Worm (Caenorhabditis elegans): Measurements from ENCODE around the gene R13D11.4.
"Not testable (repeated sequence)": the region's sequence is repeated elsewhere in the genome, so short reads cannot be mapped to it uniquely, and the experiment has no call there.

The R13D11.4 gene

ce11 chrV:813101-813500 is 2.5 kb downstream of the R13D11.4 start, which contains the start of gene R13D11.10:
Gene R13D11.10, minus strand, starts transcription at chrV:813201.
- TF ChIP-seq isw-1 (GFP tag; IDR thresholded peaks at IDR 0.05) = no peak
- no peak for TF ChIP-seq lsy-2 (tag; optimal IDR thresholded peaks at IDR 0.05)
- TF ChIP-seq ztf-11 (tag; optimal IDR thresholded peaks at IDR 0.05) = no peak
- no peak for TF ChIP-seq ceh-8 (GFP tag; optimal IDR thresholded peaks at IDR 0.05)
- TF ChIP-seq nhr-19 (GFP tag; conservative IDR thresholded peaks at IDR 0.05) = no peak
- no peak for TF ChIP-seq pag-3 (tag; optimal IDR thresholded peaks at IDR 0.05; ENCODE audit: borderline replicate concordance, insufficient read depth)
- no peak for TF ChIP-seq snu-23 (GFP tag; optimal IDR thresholded peaks at IDR 0.05)
- no peak for TF ChIP-seq lin-35 (GFP tag; optimal IDR thresholded peaks at IDR 0.05)
- TF ChIP-seq nhr-47 (tag; optimal IDR thresholded peaks at IDR 0.05) = no peak
- TF ChIP-seq unc-86 (tag; optimal IDR thresholded peaks at IDR 0.05) = no peak
- no peak for TF ChIP-seq fkh-10 (GFP tag; optimal IDR thresholded peaks at IDR 0.05)

DNA sequence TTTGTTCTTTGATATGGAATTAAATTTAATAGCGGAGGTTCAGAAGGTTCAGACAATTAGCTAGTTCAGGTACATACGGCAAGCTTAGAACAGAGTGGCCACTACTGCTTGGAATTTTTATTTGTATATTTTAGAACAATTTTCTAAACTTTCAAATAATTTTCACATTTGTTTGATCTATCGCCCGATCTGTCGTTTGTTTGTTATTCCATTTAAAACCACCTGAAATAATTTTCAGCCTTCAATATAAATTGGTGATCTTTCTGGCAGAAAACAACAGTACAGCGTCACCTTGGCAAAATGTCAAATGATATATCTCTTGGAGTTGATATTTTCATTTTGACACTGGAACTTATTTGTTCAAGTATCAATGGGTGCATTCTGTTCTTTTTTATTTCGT is 4.1 kb downstream of the R13D11.4 start, which contains the start of gene R13D11.3:
R13D11.3 (plus strand) TSS at position 301 of the 400 bp plus-strand sequence.
- TF ChIP-seq nhr-76 (tag; optimal IDR thresholded peaks at IDR 0.05) (no peak), rnt-1 (tag; optimal IDR thresholded peaks at IDR 0.05) (no peak), blmp-1 (tag; optimal IDR thresholded peaks at IDR 0.05) (no peak), efl-3 (GFP tag; optimal IDR thresholded peaks at IDR 0.05) (no peak), elt-3 (tag; optimal IDR thresholded peaks at IDR 0.05) (no peak), mef-2 (tag; optimal IDR thresholded peaks at IDR 0.05) (no peak), lin-35 (GFP tag; optimal IDR thresholded peaks at IDR 0.05) (no peak), dsc-1 (tag; optimal IDR thresholded peaks at IDR 0.05) (no peak), ama-1 (optimal IDR thresholded peaks at IDR 0.05) (no peak), sox-4 (tag; optimal IDR thresholded peaks at IDR 0.05) (no peak), nhr-47 (tag; optimal IDR thresholded peaks at IDR 0.05) (no peak), nhr-28 (tag; optimal IDR thresholded peaks at IDR 0.05) (no peak), vab-15 (tag; optimal IDR thresholded peaks at IDR 0.05) (no peak), ceh-82 (tag; optimal IDR thresholded peaks at IDR 0.05) (no peak), fkh-10 (GFP tag; optimal IDR thresholded peaks at IDR 0.05) (no peak), ets-5 (GFP tag; IDR thresholded peaks at IDR 0.05) (no peak), ceh-90 (tag; optimal IDR thresholded peaks at IDR 0.05) (no peak), nhr-71 (tag; optimal IDR thresholded peaks at IDR 0.05) (no peak), unc-30 (tag; optimal IDR thresholded peaks at IDR 0.05) (no peak), ztf-4 (tag; optimal IDR thresholded peaks at IDR 0.05) (no peak)

- TF ChIP-seq snpc-4 (tag; optimal IDR thresholded peaks at IDR 0.05) (no peak), nhr-71 (tag; optimal IDR thresholded peaks at IDR 0.05) (no peak), nhr-19 (GFP tag; conservative IDR thresholded peaks at IDR 0.05) (no peak), egl-13 (tag; optimal IDR thresholded peaks at IDR 0.05) (no peak), elt-3 (tag; optimal IDR thresholded peaks at IDR 0.05) (no peak), sptf-1 (tag; optimal IDR thresholded peaks at IDR 0.05) (no peak), mep-1 (tag; optimal IDR thresholded peaks at IDR 0.05) (no peak), sox-4 (tag; optimal IDR thresholded peaks at IDR 0.05) (no peak), grh-1 (GFP tag; IDR thresholded peaks at IDR 0.05) (no peak), tlp-1 (tag; optimal IDR thresholded peaks at IDR 0.05) (no peak), snu-23 (GFP tag; optimal IDR thresholded peaks at IDR 0.05) (no peak), vab-15 (tag; optimal IDR thresholded peaks at IDR 0.05) (no peak), hlh-4 (tag; optimal IDR thresholded peaks at IDR 0.05) (no peak), nhr-47 (tag; optimal IDR thresholded peaks at IDR 0.05) (no peak)
Observed at ce11 chrV:817182-817581, 6.6 kb downstream of the R13D11.4 start, which contains the start of gene R13D11.1. Gene R13D11.1, plus strand, starts transcription at chrV:817482.

ce11 chrV:820629-821028 is 10.0 kb downstream of the R13D11.4 start, which contains the start of gene srx-32:
Gene srx-32, minus strand, starts transcription at chrV:820729.
- not testable (repeated sequence) for TF ChIP-seq hlh-4 (tag; optimal IDR thresholded peaks at IDR 0.05); lin-13 (GFP tag; optimal IDR thresholded peaks at IDR 0.05); aha-1 (tag; optimal IDR thresholded peaks at IDR 0.05)
